Fruit fly (Drosophila melanogaster) whole organism, wandering third instar larva: Measurements from ENCODE around the gene CG43679.

Experiments
- Abd-B ChIP-seq: fragments of >200 bp; optimal IDR thresholded peaks from 2 replicates; lab custom pipeline; 2017; ENCODE audit warnings: missing biosample characterization, missing genetic modification characterization
- CG32264 ChIP-seq: fragments of 200-800 bp; sonication (Bioruptor generic); optimal IDR thresholded peaks from 2 replicates; lab custom pipeline; 2016; ENCODE audit warnings: missing biosample characterization, missing genetic modification characterization
- CG9705 ChIP-seq: fragments of 200-800 bp; sonication (Bioruptor generic); optimal IDR thresholded peaks from 2 replicates; lab custom pipeline; 2018; ENCODE audit warnings: missing biosample characterization, mild to moderate bottlenecking, missing genetic modification characterization
- Dfd ChIP-seq: fragments of >200 bp; optimal IDR thresholded peaks from 2 replicates; lab custom pipeline; 2017; ENCODE audit warnings: missing biosample characterization, missing genetic modification characterization
- Dif ChIP-seq: fragments of 200-275, 200-300 bp; sonication (Bioruptor generic); optimal IDR thresholded peaks from 2 replicates; lab custom pipeline; 2018; ENCODE audit warnings: missing biosample characterization, missing genetic modification characterization; ENCODE audit not compliant: partially characterized antibody
- GATAd ChIP-seq: sonication (Bioruptor generic); optimal IDR thresholded peaks from 2 replicates; lab custom pipeline; 2016; ENCODE audit warnings: missing biosample characterization, missing genetic modification characterization
- HLH106 ChIP-seq: fragments of 200-800 bp; optimal IDR thresholded peaks from 3 replicates; lab custom pipeline; 2019; ENCODE audit warnings: missing biosample characterization, mild to moderate bottlenecking, missing genetic modification characterization, moderate library complexity
- Hnf4 ChIP-seq: fragments of 200-800 bp; sonication (Bioruptor generic); optimal IDR thresholded peaks from 2 replicates; lab custom pipeline; 2016; ENCODE audit warnings: missing biosample characterization, mild to moderate bottlenecking, missing genetic modification characterization
- Hr78 ChIP-seq: fragments of >200 bp; optimal IDR thresholded peaks from 2 replicates; lab custom pipeline; 2017; ENCODE audit warnings: missing biosample characterization, missing genetic modification characterization
- Hr83 ChIP-seq: fragments of 200-300 bp; sonication (Bioruptor generic); optimal IDR thresholded peaks from 2 replicates; lab custom pipeline; 2016; ENCODE audit warnings: missing biosample characterization, mild to moderate bottlenecking, missing genetic modification characterization, moderate library complexity; ENCODE audit not compliant: poor library complexity, severe bottlenecking
- Jra ChIP-seq: sonication (Bioruptor generic); optimal IDR thresholded peaks from 2 replicates; lab custom pipeline; 2016; ENCODE audit warnings: missing biosample characterization, missing genetic modification characterization
- Mio ChIP-seq: sonication (Bioruptor generic); optimal IDR thresholded peaks from 2 replicates; lab custom pipeline; 2016; ENCODE audit warnings: missing biosample characterization, missing genetic modification characterization
- Myc ChIP-seq: fragments of >200 bp; optimal IDR thresholded peaks from 2 replicates; lab custom pipeline; 2017
- N ChIP-seq: fragments of >200 bp; optimal IDR thresholded peaks from 2 replicates; lab custom pipeline; 2018; ENCODE audit warnings: missing biosample characterization, missing external identifiers, missing genetic modification characterization
- OdsH ChIP-seq: fragments of 200-800 bp; sonication (Bioruptor generic); optimal IDR thresholded peaks from 2 replicates; lab custom pipeline; 2016; ENCODE audit warnings: missing biosample characterization, mild to moderate bottlenecking, missing genetic modification characterization
- Rel ChIP-seq, 2 experiments: fragments of 200-800 bp; sonication (Bioruptor generic) in 1 of 2; optimal IDR thresholded peaks; 2 replicates in 1 of 2; 3 replicates in 1 of 2; lab custom pipeline; 2016 to 2019; ENCODE audit warnings: mild to moderate bottlenecking in 2 of 2, missing biosample characterization in 2 of 2, missing genetic modification characterization in 2 of 2, moderate library complexity in 1 of 2
- Sp1 ChIP-seq: fragments of 200-800 bp; sonication (Bioruptor generic); optimal IDR thresholded peaks from 3 replicates; lab custom pipeline; 2019; ENCODE audit warnings: missing biosample characterization, mild to moderate bottlenecking, missing genetic modification characterization, moderate library complexity
- Vsx2 ChIP-seq: fragments of 200-300, 225-300 bp; sonication (Bioruptor generic); optimal IDR thresholded peaks from 2 replicates; lab custom pipeline; 2018; ENCODE audit warnings: missing biosample characterization, missing genetic modification characterization; ENCODE audit not compliant: partially characterized antibody
- br ChIP-seq: fragments of 200-800 bp; sonication (Bioruptor generic); optimal IDR thresholded peaks from 2 replicates; lab custom pipeline; 2016; ENCODE audit warnings: missing biosample characterization, missing genetic modification characterization
- brk ChIP-seq: fragments of 200-800 bp; sonication (Bioruptor generic); optimal IDR thresholded peaks from 2 replicates; lab custom pipeline; 2016; ENCODE audit warnings: missing biosample characterization, mild to moderate bottlenecking, missing genetic modification characterization
- dl ChIP-seq, 2 experiments: fragments of 175-275, 200-275 bp in 1 of 2; fragments of 200-275 bp in 1 of 2; sonication (Bioruptor generic); optimal IDR thresholded peaks; lab custom pipeline; 2018; ENCODE audit warnings: mild to moderate bottlenecking in 2 of 2, missing biosample characterization in 2 of 2, missing genetic modification characterization in 2 of 2, moderate library complexity in 2 of 2; ENCODE audit not compliant: partially characterized antibody in 2 of 2, insufficient read depth in 1 of 2
- dmrt93B ChIP-seq: fragments of 200-800 bp; sonication (Bioruptor generic); optimal IDR thresholded peaks from 2 replicates; lab custom pipeline; 2018; ENCODE audit warnings: missing biosample characterization, mild to moderate bottlenecking, missing genetic modification characterization
- dsf ChIP-seq: sonication (Bioruptor generic); optimal IDR thresholded peaks from 2 replicates; lab custom pipeline; 2016; ENCODE audit warnings: missing biosample characterization, missing genetic modification characterization, borderline replicate concordance
- ey ChIP-seq: fragments of 200-800 bp; sonication (Bioruptor generic); optimal IDR thresholded peaks from 2 replicates; lab custom pipeline; 2016; ENCODE audit warnings: missing biosample characterization, missing genetic modification characterization
- foxo ChIP-seq, 2 experiments: fragments of 200-800 bp; sonication (Bioruptor generic); optimal IDR thresholded peaks; 2 replicates in 1 of 2; 3 replicates in 1 of 2; lab custom pipeline; 2016 to 2017; ENCODE audit warnings: missing biosample characterization in 2 of 2, missing genetic modification characterization in 2 of 2
- fru ChIP-seq: fragments of 200-800 bp; sonication (Bioruptor generic); optimal IDR thresholded peaks from 3 replicates; lab custom pipeline; 2016; ENCODE audit warnings: missing biosample characterization, mild to moderate bottlenecking, missing genetic modification characterization
- h ChIP-seq: fragments of 200-800 bp; sonication (Bioruptor generic); optimal IDR thresholded peaks from 3 replicates; lab custom pipeline; 2016; ENCODE audit warnings: missing biosample characterization, mild to moderate bottlenecking, missing genetic modification characterization
- lola ChIP-seq: fragments of >200 bp; optimal IDR thresholded peaks from 2 replicates; lab custom pipeline; 2017; ENCODE audit warnings: missing biosample characterization, missing genetic modification characterization
- pan ChIP-seq: fragments of >200 bp; optimal IDR thresholded peaks from 2 replicates; lab custom pipeline; 2017
- psq ChIP-seq: fragments of 200-800 bp; sonication (Bioruptor generic); optimal IDR thresholded peaks from 3 replicates; lab custom pipeline; 2017; ENCODE audit warnings: missing biosample characterization, mild to moderate bottlenecking, missing genetic modification characterization, moderate library complexity
- rgr ChIP-seq: fragments of 200-800 bp; sonication (Bioruptor generic); optimal IDR thresholded peaks from 3 replicates; lab custom pipeline; 2016; ENCODE audit warnings: missing biosample characterization, mild to moderate bottlenecking, missing genetic modification characterization
- sage ChIP-seq: fragments of 200-800 bp; sonication (Bioruptor generic); optimal IDR thresholded peaks from 2 replicates; lab custom pipeline; 2016; ENCODE audit warnings: missing biosample characterization, mild to moderate bottlenecking, missing genetic modification characterization
- sv ChIP-seq: fragments of 200-800 bp; sonication (Bioruptor generic); optimal IDR thresholded peaks from 3 replicates; lab custom pipeline; 2016; ENCODE audit warnings: missing biosample characterization, missing genetic modification characterization
- usp ChIP-seq: fragments of >200 bp; optimal IDR thresholded peaks from 2 replicates; lab custom pipeline; 2017; ENCODE audit warnings: missing biosample characterization, missing genetic modification characterization
- woc ChIP-seq: sonication (Bioruptor generic); optimal IDR thresholded peaks from 2 replicates; lab custom pipeline; 2016; ENCODE audit warnings: missing biosample characterization, mild to moderate bottlenecking, missing genetic modification characterization

The CG43679 gene

dm6 chr3L:15093929-15094588 lies 42.8 kb upstream of the CG43679 start:
- TF ChIP-seq CG9705 (GFP tag; lab: Kevin White, UChicago) (peak; percentile 4), brk (GFP tag; lab: Kevin White, UChicago) (peak; percentile 26), Hr83 (GFP tag; lab: Kevin White, UChicago) (peak; percentile 6), h (GFP tag; lab: Kevin White, UChicago) (peak; percentile 50), rgr (GFP tag; lab: Kevin White, UChicago) (peak; percentile 21), fru (peak; percentile 18), N (GFP tag; lab: Kevin White, UChicago) (no peak), br (peak; percentile 26), Myc (lab: Kevin White, UChicago) (no peak), psq (GFP tag; lab: Kevin White, UChicago) (peak; percentile 0), foxo (GFP tag; optimal IDR thresholded peaks at IDR 0.05; lab: Kevin White, UChicago) (no peak), woc (GFP tag; lab: Kevin White, UChicago) (peak; percentile 2), dmrt93B (no peak), sage (GFP tag; lab: Kevin White, UChicago) (peak; percentile 28), ey (GFP tag; lab: Kevin White, UChicago) (peak; percentile 29), pan (lab: Kevin White, UChicago) (no peak), Jra (peak; percentile 5), OdsH (GFP tag; lab: Kevin White, UChicago) (peak; percentile 15)

- TF ChIP-seq sv (GFP tag; lab: Kevin White, UChicago) (no peak), Vsx2 (no peak), GATAd (GFP tag; lab: Kevin White, UChicago) (no peak), Sp1 (no peak), Hnf4 (GFP tag; lab: Kevin White, UChicago) (no peak), Dif (no peak), ey (GFP tag; lab: Kevin White, UChicago) (no peak), OdsH (GFP tag; lab: Kevin White, UChicago) (no peak), brk (GFP tag; lab: Kevin White, UChicago) (no peak), Hr83 (GFP tag; lab: Kevin White, UChicago) (no peak), foxo (GFP tag; optimal IDR thresholded peaks at IDR 0.05; lab: Kevin White, UChicago) (no peak)
Observed at dm6 chr3L:15089887-15090679, 38.9 kb upstream of the CG43679 start.

dm6 chr3L:15089083-15089704 lies 38.0 kb upstream of the CG43679 start:
- TF ChIP-seq Dif (no peak), Mio (GFP tag; lab: Kevin White, UChicago) (no peak), Hr78 (no peak), sv (GFP tag; lab: Kevin White, UChicago) (no peak), GATAd (GFP tag; lab: Kevin White, UChicago) (no peak), Hr83 (GFP tag; lab: Kevin White, UChicago) (no peak), dmrt93B (no peak), fru (no peak), CG32264 (GFP tag; lab: Kevin White, UChicago) (no peak), sage (GFP tag; lab: Kevin White, UChicago) (no peak), h (GFP tag; lab: Kevin White, UChicago) (no peak), Myc (lab: Kevin White, UChicago) (no peak), Jra (no peak), dsf (GFP tag; lab: Kevin White, UChicago) (no peak), Rel (GFP tag; optimal IDR thresholded peaks at IDR 0.05; lab: Kevin White, UChicago) (no peak), Rel (tag; optimal IDR thresholded peaks at IDR 0.05; lab: Kevin White, UChicago) (no peak), psq (GFP tag; lab: Kevin White, UChicago) (no peak), Abd-B (GFP tag; lab: Kevin White, UChicago) (no peak), pan (lab: Kevin White, UChicago) (no peak)
- TF ChIP-seq, all 38 proteins: peak for 0

dm6 chr3L:15088285-15088684 lies 37.1 kb upstream of the CG43679 start:
- TF ChIP-seq HLH106 (tag; lab: Kevin White, UChicago) (no peak), OdsH (GFP tag; lab: Kevin White, UChicago) (no peak), Dfd (no peak), dmrt93B (no peak), CG9705 (GFP tag; lab: Kevin White, UChicago) (no peak), psq (GFP tag; lab: Kevin White, UChicago) (no peak), pan (lab: Kevin White, UChicago) (no peak), br (no peak), Myc (lab: Kevin White, UChicago) (no peak), Hr78 (no peak), ey (GFP tag; lab: Kevin White, UChicago) (no peak), Dif (no peak), dl (GFP tag; optimal IDR thresholded peaks at IDR 0.05; lab: Kevin White, UChicago; ENCODE audit: insufficient read depth in 1 of 2, partially characterized antibody in 2 of 2) (no peak), brk (GFP tag; lab: Kevin White, UChicago) (no peak), Vsx2 (no peak), dsf (GFP tag; lab: Kevin White, UChicago) (no peak), usp (no peak), woc (GFP tag; lab: Kevin White, UChicago) (no peak), lola (GFP tag; lab: Kevin White, UChicago) (no peak)
